Worm (Caenorhabditis elegans) whole organism, L3 larva: ENCODE results near the gene Y23B4A.1.

Experiments used
- R02D3.7 ChIP-seq: fragments of 150-350 bp; optimal IDR thresholded peaks from 2 replicates; lab custom pipeline; 2014; ENCODE audit warnings: missing biosample characterization, missing genetic modification characterization
- ZK546.5 ChIP-seq: sonication (generic microtip); optimal IDR thresholded peaks from 2 replicates; lab custom pipeline; 2017; ENCODE audit warnings: missing biosample characterization, missing genetic modification characterization
- ama-1 ChIP-seq: fragments of 150-350 bp; optimal IDR thresholded peaks from 2 replicates; lab custom pipeline; 2018
- ceh-16 ChIP-seq: sonication (generic microtip); optimal IDR thresholded peaks from 2 replicates; lab custom pipeline; 2017; ENCODE audit warnings: missing biosample characterization, missing genetic modification characterization
- ceh-28 ChIP-seq: fragments of 150-350 bp; optimal IDR thresholded peaks from 2 replicates; lab custom pipeline; 2014; ENCODE audit warnings: missing biosample characterization, missing genetic modification reagents, missing genetic modification characterization
- ceh-82 ChIP-seq: fragments of 150-350 bp; optimal IDR thresholded peaks from 2 replicates; lab custom pipeline; 2014; ENCODE audit warnings: missing biosample characterization, missing genetic modification characterization
- daf-12 ChIP-seq: fragments of 150-350 bp; optimal IDR thresholded peaks from 2 replicates; lab custom pipeline; 2014; ENCODE audit warnings: missing biosample characterization, missing genetic modification reagents, missing genetic modification characterization
- egl-27 ChIP-seq: sonication (generic microtip); optimal IDR thresholded peaks from 4 replicates; lab custom pipeline; 2017; ENCODE audit warnings: missing biosample characterization, missing genetic modification reagents, missing genetic modification characterization
- egl-5 ChIP-seq: fragments of 150-350 bp; optimal IDR thresholded peaks from 2 replicates; lab custom pipeline; 2017; ENCODE audit warnings: missing biosample characterization, missing genetic modification reagents, missing genetic modification characterization, inconsistent platforms
- elt-2 ChIP-seq: sonication (generic microtip); optimal IDR thresholded peaks from 2 replicates; lab custom pipeline; 2016; ENCODE audit warnings: missing genetic modification reagents, mild to moderate bottlenecking, missing genetic modification characterization, missing compliant biosample characterization
- elt-3 ChIP-seq, 3 experiments: fragments of 150-350 bp in 1 of 3; sonication (generic microtip) in 2 of 3; optimal IDR thresholded peaks; 2 replicates in 2 of 3; 4 replicates in 1 of 3; lab custom pipeline; 2014 to 2017; ENCODE audit warnings: missing biosample characterization in 3 of 3, missing genetic modification characterization in 3 of 3
- fkh-10 ChIP-seq: sonication (generic microtip); optimal IDR thresholded peaks from 2 replicates; lab custom pipeline; 2017; ENCODE audit warnings: missing biosample characterization, missing genetic modification reagents, missing genetic modification characterization
- hmg-11 ChIP-seq: sonication (generic microtip); optimal IDR thresholded peaks from 2 replicates; lab custom pipeline; 2016; ENCODE audit warnings: missing genetic modification characterization, missing compliant biosample characterization
- jun-1 ChIP-seq: fragments of 150-350 bp; optimal IDR thresholded peaks from 2 replicates; lab custom pipeline; 2014; ENCODE audit warnings: missing biosample characterization, missing genetic modification reagents, missing genetic modification characterization
- lin-15B ChIP-seq: fragments of 150-350 bp; optimal IDR thresholded peaks from 2 replicates; lab custom pipeline; 2014; ENCODE audit warnings: missing biosample characterization, missing genetic modification characterization
- lin-39 ChIP-seq: fragments of 150-350 bp; optimal IDR thresholded peaks from 2 replicates; lab custom pipeline; 2018; ENCODE audit warnings: missing biosample characterization, missing genetic modification reagents, missing genetic modification characterization
- mdl-1 ChIP-seq: fragments of 150-350 bp; optimal IDR thresholded peaks from 2 replicates; lab custom pipeline; 2014; ENCODE audit warnings: missing biosample characterization, missing genetic modification characterization
- mml-1 ChIP-seq: fragments of 150-350 bp; sonication (generic microtip); optimal IDR thresholded peaks from 3 replicates; lab custom pipeline; 2014; ENCODE audit warnings: missing biosample characterization, missing genetic modification characterization
- nfya-1 ChIP-seq: sonication (generic microtip); optimal IDR thresholded peaks from 2 replicates; lab custom pipeline; 2017; ENCODE audit warnings: missing genetic modification characterization, mild to moderate bottlenecking, missing compliant biosample characterization, antibody characterized with exemption, moderate library complexity; ENCODE audit not compliant: insufficient read depth
- nhr-11 ChIP-seq: fragments of 150-350 bp; optimal IDR thresholded peaks from 2 replicates; lab custom pipeline; 2014; ENCODE audit warnings: missing biosample characterization, missing genetic modification characterization
- nhr-12 ChIP-seq: fragments of 150-350 bp; optimal IDR thresholded peaks from 2 replicates; lab custom pipeline; 2014; ENCODE audit warnings: missing biosample characterization, missing genetic modification characterization
- nhr-23 ChIP-seq: fragments of 150-350 bp; optimal IDR thresholded peaks from 2 replicates; lab custom pipeline; 2014; ENCODE audit warnings: missing biosample characterization, missing genetic modification reagents, missing genetic modification characterization
- nhr-25 ChIP-seq: sonication (generic microtip); optimal IDR thresholded peaks from 2 replicates; lab custom pipeline; 2017; ENCODE audit warnings: missing biosample characterization, missing genetic modification characterization
- nhr-28 ChIP-seq: fragments of 150-350 bp; optimal IDR thresholded peaks from 2 replicates; lab custom pipeline; 2014; ENCODE audit warnings: missing biosample characterization, missing genetic modification characterization
- nhr-43 ChIP-seq: sonication (generic microtip); optimal IDR thresholded peaks from 2 replicates; lab custom pipeline; 2016; ENCODE audit warnings: mild to moderate bottlenecking, missing genetic modification characterization, missing compliant biosample characterization; ENCODE audit not compliant: poor library complexity, severe bottlenecking
- nhr-76 ChIP-seq: fragments of 150-350 bp; sonication (generic microtip); optimal IDR thresholded peaks from 5 replicates; lab custom pipeline; 2014; ENCODE audit warnings: missing biosample characterization, missing genetic modification characterization
- nhr-77 ChIP-seq: fragments of 150-350 bp; optimal IDR thresholded peaks from 2 replicates; lab custom pipeline; 2014; ENCODE audit warnings: missing biosample characterization, missing genetic modification characterization
- pha-4 ChIP-seq: fragments of 150-350 bp; optimal IDR thresholded peaks from 2 replicates; lab custom pipeline; 2014; ENCODE audit warnings: missing biosample characterization, missing genetic modification reagents, missing genetic modification characterization
- pqm-1 ChIP-seq: fragments of 150-350 bp; optimal IDR thresholded peaks from 2 replicates; lab custom pipeline; 2017; ENCODE audit warnings: missing biosample characterization, missing genetic modification characterization, inconsistent platforms
- sea-2 ChIP-seq: fragments of 150-350 bp; sonication (generic microtip); optimal IDR thresholded peaks from 4 replicates; lab custom pipeline; 2014; ENCODE audit warnings: missing biosample characterization, missing genetic modification reagents, missing genetic modification characterization
- skn-1 ChIP-seq: fragments of 150-350 bp; optimal IDR thresholded peaks from 2 replicates; lab custom pipeline; 2014; ENCODE audit warnings: missing biosample characterization, missing genetic modification characterization
- snpc-4 ChIP-seq: fragments of 150-350 bp; optimal IDR thresholded peaks from 2 replicates; lab custom pipeline; 2014; ENCODE audit warnings: missing biosample characterization, missing genetic modification characterization
- unc-39 ChIP-seq: sonication (generic microtip); optimal IDR thresholded peaks from 4 replicates; lab custom pipeline; 2017; ENCODE audit warnings: missing biosample characterization, missing genetic modification characterization
- unc-62 ChIP-seq: fragments of 150-350 bp; sonication (generic microtip); optimal IDR thresholded peaks from 4 replicates; lab custom pipeline; 2014; ENCODE audit warnings: missing biosample characterization, missing genetic modification reagents, missing genetic modification characterization
- ztf-11 ChIP-seq: fragments of 150-350 bp; optimal IDR thresholded peaks from 2 replicates; lab custom pipeline; 2014; ENCODE audit warnings: missing biosample characterization, missing genetic modification characterization
- ztf-4 ChIP-seq: fragments of 150-350 bp; optimal IDR thresholded peaks from 2 replicates; lab custom pipeline; 2014; ENCODE audit warnings: missing biosample characterization, missing genetic modification characterization

Y23B4A.1 gene

ce11 chrX:5875567-5875966 lies 41.6 kb downstream of the Y23B4A.1 start, which contains the start of gene F49E10.4:
F49E10.4 (plus strand) TSS chrX:5875867.
- TF ChIP-seq elt-3 (tag; optimal IDR thresholded peaks at IDR 0.05; lab: Kevin White, UChicago) (no peak), unc-62 (GFP tag; lab: Kevin White, UChicago) (no peak), mml-1 (tag; lab: Kevin White, UChicago) (no peak), ztf-11 (tag; lab: Kevin White, UChicago) (no peak), egl-27 (no peak), daf-12 (tag; lab: Kevin White, UChicago) (no peak)
- TF ChIP-seq, all 47 proteins: peak for 0

ce11 chrX:5872153-5872552 lies 45.0 kb downstream of the Y23B4A.1 start:
- TF ChIP-seq ama-1 (lab: Kevin White, UChicago) (no peak), egl-5 (tag; lab: Kevin White, UChicago) (no peak), mdl-1 (tag; lab: Kevin White, UChicago) (no peak), jun-1 (tag; lab: Kevin White, UChicago) (no peak), pqm-1 (no peak), ztf-4 (tag; lab: Kevin White, UChicago) (no peak), pha-4 (tag; lab: Kevin White, UChicago) (no peak), nhr-43 (no peak), daf-12 (tag; lab: Kevin White, UChicago) (no peak), nhr-76 (no peak), nhr-25 (tag; lab: Kevin White, UChicago) (no peak), unc-39 (tag; lab: Kevin White, UChicago) (no peak), sea-2 (GFP tag; lab: Kevin White, UChicago) (no peak), nhr-11 (tag; lab: Kevin White, UChicago) (no peak), nhr-77 (tag; lab: Kevin White, UChicago) (no peak), egl-27 (no peak), elt-2 (tag; lab: Kevin White, UChicago) (no peak), ceh-16 (tag; lab: Kevin White, UChicago) (no peak)

- TF ChIP-seq nhr-76 (no peak), lin-15B (tag; lab: Kevin White, UChicago) (no peak), nhr-12 (tag; lab: Kevin White, UChicago) (no peak), nhr-23 (no peak), ZK546.5 (tag; lab: Kevin White, UChicago) (no peak), fkh-10 (GFP tag; lab: Kevin White, UChicago) (no peak), ztf-11 (tag; lab: Kevin White, UChicago) (no peak), ama-1 (lab: Kevin White, UChicago) (no peak), snpc-4 (tag; lab: Kevin White, UChicago) (no peak), hmg-11 (tag; lab: Kevin White, UChicago) (no peak), elt-3 (tag; optimal IDR thresholded peaks at IDR 0.05; lab: Kevin White, UChicago) (no peak)
Measured at ce11 chrX:5869603-5870002, 47.6 kb downstream of the Y23B4A.1 start.

DNA sequence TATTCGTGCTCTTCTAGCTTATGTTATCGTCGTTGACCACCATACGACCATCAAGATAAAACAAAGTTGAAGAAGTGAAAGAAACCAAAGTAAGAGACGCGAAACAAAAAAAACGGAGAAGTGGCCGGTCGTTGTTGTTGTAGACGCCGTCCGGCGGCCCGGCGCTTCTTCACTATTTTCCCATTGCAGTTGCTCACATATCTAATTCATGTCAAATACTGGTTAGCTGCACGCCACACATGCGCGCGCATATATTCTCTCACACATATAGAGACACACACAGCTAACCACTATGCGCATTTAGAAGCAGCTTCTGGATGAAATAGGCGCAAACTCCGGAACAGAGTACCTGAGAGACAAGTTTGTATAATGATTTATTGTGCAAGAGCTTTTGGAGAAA lies 49.2 kb downstream of the Y23B4A.1 start:
- TF ChIP-seq snpc-4 (tag; lab: Kevin White, UChicago) (no peak), nhr-28 (no peak), lin-39 (tag; lab: Kevin White, UChicago) (peak; percentile 26), ztf-11 (tag; lab: Kevin White, UChicago) (no peak), skn-1 (no peak), hmg-11 (tag; lab: Kevin White, UChicago) (peak; percentile 11), nfya-1 (tag; lab: Kevin White, UChicago) (peak; percentile 40), ztf-4 (tag; lab: Kevin White, UChicago) (no peak), R02D3.7 (tag; lab: Kevin White, UChicago) (no peak), ceh-82 (tag; lab: Kevin White, UChicago) (no peak), nhr-25 (tag; lab: Kevin White, UChicago) (no peak), nhr-76 (no peak), pqm-1 (no peak), ceh-28 (tag; lab: Kevin White, UChicago) (no peak)
